Fruit fly (Drosophila melanogaster) whole organism, embryonic: ENCODE measurements around the gene SMC3.

Experiments
- Bdp1 ChIP-seq: fragments of 200-800 bp; sonication (Bioruptor generic); optimal IDR thresholded peaks from 3 replicates; lab custom pipeline; 2016; ENCODE audit warnings: missing biosample characterization, missing genetic modification characterization
- CG10321 ChIP-seq: fragments of 200-800 bp; sonication (Bioruptor generic); IDR thresholded peaks from 2 replicates; pipeline ENCODE4 v1.3.6; 2022; ENCODE audit warnings: missing biosample characterization, missing genetic modification characterization
- CG10543 ChIP-seq: fragments of 200-800 bp; sonication (Bioruptor generic); optimal IDR thresholded peaks from 3 replicates; lab custom pipeline; 2017; ENCODE audit warnings: missing biosample characterization, mild to moderate bottlenecking, missing genetic modification characterization, moderate library complexity
- CG10565 ChIP-seq: fragments of 200-800 bp; sonication (Bioruptor generic); optimal IDR thresholded peaks from 3 replicates; lab custom pipeline; 2016; ENCODE audit warnings: missing biosample characterization, mild to moderate bottlenecking, missing genetic modification characterization
- CG11093 ChIP-seq: fragments of 200-800 bp; sonication (Bioruptor generic); IDR thresholded peaks from 3 replicates; pipeline ENCODE4 v1.3.6; 2022; ENCODE audit warnings: missing biosample characterization, missing genetic modification characterization
- CG11398 ChIP-seq: fragments of 200-800 bp; sonication (Bioruptor generic); optimal IDR thresholded peaks from 2 replicates; lab custom pipeline; 2016; ENCODE audit warnings: missing biosample characterization, missing genetic modification characterization
- CG12659 ChIP-seq: fragments of 200-800 bp; sonication (Bioruptor generic); optimal IDR thresholded peaks from 3 replicates; lab custom pipeline; 2017; ENCODE audit warnings: mild to moderate bottlenecking, missing biosample characterization, missing genetic modification reagents, missing genetic modification characterization
- CG13287 ChIP-seq: fragments of 200-800 bp; sonication (Bioruptor generic); IDR thresholded peaks from 2 replicates; pipeline ENCODE4 v1.3.6; 2022; ENCODE audit warnings: missing biosample characterization, missing genetic modification characterization; ENCODE audit not compliant: partially characterized antibody
- CG14860 ChIP-seq: fragments of 200-800 bp; sonication (Bioruptor generic); IDR thresholded peaks from 3 replicates; pipeline ENCODE4 v1.3.6; 2022; ENCODE audit warnings: missing biosample characterization, missing genetic modification characterization; ENCODE audit not compliant: partially characterized antibody
- CG17385 ChIP-seq: fragments of 200-800 bp; sonication (Bioruptor generic); optimal IDR thresholded peaks from 3 replicates; lab custom pipeline; 2018; ENCODE audit warnings: missing biosample characterization, mild to moderate bottlenecking, missing genetic modification characterization
- CG17568 ChIP-seq: fragments of 200-800 bp; sonication (Bioruptor generic); optimal IDR thresholded peaks from 2 replicates; lab custom pipeline; 2018; ENCODE audit warnings: missing biosample characterization, mild to moderate bottlenecking, missing genetic modification characterization, moderate library complexity
- CG17612 ChIP-seq: fragments of 200-800 bp; sonication (Bioruptor generic); IDR thresholded peaks from 2 replicates; pipeline ENCODE4 v1.3.6; 2022; ENCODE audit warnings: missing biosample characterization, missing genetic modification characterization
- CG2129 ChIP-seq: fragments of 200-800 bp; sonication (Bioruptor generic); IDR thresholded peaks from 2 replicates; pipeline ENCODE4 v1.3.6; 2022; ENCODE audit warnings: missing biosample characterization, missing genetic modification characterization; ENCODE audit not compliant: partially characterized antibody
- CG3281 ChIP-seq: fragments of 200-800 bp; sonication (Bioruptor generic); optimal IDR thresholded peaks from 3 replicates; lab custom pipeline; 2017; ENCODE audit warnings: missing biosample characterization, mild to moderate bottlenecking, missing genetic modification characterization
- CG4282 ChIP-seq: fragments of 200-800 bp; sonication (Bioruptor generic); optimal IDR thresholded peaks from 2 replicates; lab custom pipeline; 2016; ENCODE audit warnings: missing biosample characterization, missing genetic modification characterization
- CG4707 ChIP-seq: fragments of 200-800 bp; sonication (Bioruptor generic); optimal IDR thresholded peaks from 2 replicates; lab custom pipeline; 2018; ENCODE audit warnings: missing biosample characterization, mild to moderate bottlenecking, missing genetic modification characterization, moderate library complexity
- CG4820 ChIP-seq: fragments of 200-800 bp; sonication (Bioruptor generic); optimal IDR thresholded peaks from 3 replicates; lab custom pipeline; 2016; ENCODE audit warnings: missing biosample characterization, missing genetic modification characterization
- CG5953 ChIP-seq: fragments of 200-800 bp; sonication (Bioruptor generic); IDR thresholded peaks from 2 replicates; pipeline ENCODE4 v1.3.6; 2022; ENCODE audit warnings: missing biosample characterization, missing genetic modification characterization
- CG6272 ChIP-seq: fragments of 200-800 bp; sonication (Bioruptor generic); IDR thresholded peaks from 2 replicates; pipeline ENCODE4 v1.3.6; 2022; ENCODE audit warnings: missing biosample characterization, missing genetic modification characterization
- CG7987 ChIP-seq: fragments of 200-800 bp; sonication (Bioruptor generic); optimal IDR thresholded peaks from 2 replicates; lab custom pipeline; 2018; ENCODE audit warnings: missing biosample characterization, mild to moderate bottlenecking, missing genetic modification characterization, moderate library complexity
- CG9932 ChIP-seq: fragments of 200-800 bp; sonication (Bioruptor generic); IDR thresholded peaks from 2 replicates; pipeline ENCODE4 v1.3.6; 2022; ENCODE audit warnings: missing biosample characterization, missing genetic modification characterization
- Dad ChIP-seq: fragments of 200-800 bp; sonication (Bioruptor generic); optimal IDR thresholded peaks from 3 replicates; lab custom pipeline; 2016; ENCODE audit warnings: missing biosample characterization, missing genetic modification characterization
- Dfd ChIP-seq, 2 experiments: fragments of >200 bp; optimal IDR thresholded peaks; 2 replicates each; lab custom pipeline; 2017; ENCODE audit warnings: missing biosample characterization in 2 of 2, missing genetic modification characterization in 2 of 2
- Dll ChIP-seq: fragments of 200-800 bp; sonication (Bioruptor generic); IDR thresholded peaks from 4 replicates; pipeline ENCODE4 v1.3.6; 2022; ENCODE audit warnings: missing biosample characterization, missing genetic modification characterization; ENCODE audit not compliant: partially characterized antibody
- Ets65A ChIP-seq: fragments of 200-800 bp; sonication (Bioruptor generic); peaks from one replicate; lab custom pipeline; 2016; ENCODE audit warnings: missing biosample characterization, missing genetic modification characterization
- NFAT ChIP-seq: fragments of 200-800 bp; sonication (Bioruptor generic); IDR thresholded peaks from 2 replicates; pipeline ENCODE4 v1.3.6; 2022; ENCODE audit warnings: missing biosample characterization, missing genetic modification characterization
- Opbp ChIP-seq: fragments of 200-800 bp; sonication (Bioruptor generic); IDR thresholded peaks from 3 replicates; pipeline ENCODE4 v1.3.6; 2022; ENCODE audit warnings: missing biosample characterization, missing genetic modification characterization; ENCODE audit not compliant: partially characterized antibody
- Pdp1 ChIP-seq, 2 experiments: fragments of 200-800 bp; sonication (Bioruptor generic); optimal IDR thresholded peaks; 3 replicates each; lab custom pipeline; 2016; ENCODE audit warnings: missing biosample characterization in 2 of 2, missing genetic modification characterization in 2 of 2, mild to moderate bottlenecking in 1 of 2, moderate library complexity in 1 of 2
- Rfx ChIP-seq: fragments of 200-800 bp; sonication (Bioruptor generic); IDR thresholded peaks from 2 replicates; pipeline ENCODE4 v1.3.6; 2022; ENCODE audit warnings: missing biosample characterization, missing genetic modification characterization
- Stat92E ChIP-seq, 3 experiments: fragments of >200 bp in 2 of 3; fragments of 200-800 bp in 1 of 3; sonication (Bioruptor generic) in 1 of 3; optimal IDR thresholded peaks; 2 replicates each; lab custom pipeline; 2017 to 2019; ENCODE audit warnings: missing biosample characterization in 3 of 3, missing genetic modification characterization in 3 of 3, mild to moderate bottlenecking in 1 of 3, moderate library complexity in 1 of 3
- Xbp1 ChIP-seq: fragments of 200-800 bp; sonication (Bioruptor generic); optimal IDR thresholded peaks from 3 replicates; lab custom pipeline; 2016; ENCODE audit warnings: missing biosample characterization, mild to moderate bottlenecking, missing genetic modification characterization
- abd-A ChIP-seq: fragments of 200-800 bp; sonication (Bioruptor generic); optimal IDR thresholded peaks from 3 replicates; lab custom pipeline; 2019; ENCODE audit warnings: missing biosample characterization, mild to moderate bottlenecking, missing genetic modification characterization, moderate library complexity
- ap ChIP-seq: fragments of 200-800 bp; sonication (Bioruptor generic); IDR thresholded peaks from 2 replicates; pipeline ENCODE4 v1.3.6; 2022; ENCODE audit warnings: missing biosample characterization, missing genetic modification characterization
- ato ChIP-seq: fragments of 200-800 bp; sonication (Bioruptor generic); IDR thresholded peaks from 2 replicates; pipeline ENCODE4 v1.3.6; 2022; ENCODE audit warnings: missing biosample characterization, missing genetic modification characterization; ENCODE audit not compliant: partially characterized antibody
- bowl ChIP-seq: fragments of 200-800 bp; sonication (Bioruptor generic); IDR thresholded peaks from 2 replicates; pipeline ENCODE4 v1.3.6; 2022; ENCODE audit warnings: missing biosample characterization, missing genetic modification characterization
- chinmo ChIP-seq: fragments of 200-800 bp; sonication (Bioruptor generic); IDR thresholded peaks from 4 replicates; pipeline ENCODE4 v1.3.6; 2022; ENCODE audit warnings: missing biosample characterization, missing genetic modification characterization; ENCODE audit not compliant: partially characterized antibody
- chm ChIP-seq: fragments of 200-800 bp; sonication (Bioruptor generic); IDR thresholded peaks from 2 replicates; pipeline ENCODE4 v1.3.6; 2022; ENCODE audit warnings: missing biosample characterization, missing genetic modification characterization
- ci ChIP-seq: fragments of 200-800 bp; sonication (Bioruptor generic); IDR thresholded peaks from 3 replicates; pipeline ENCODE4 v1.3.6; 2022; ENCODE audit warnings: missing biosample characterization, missing genetic modification characterization
- corto ChIP-seq: fragments of 200-800 bp; sonication (Bioruptor generic); optimal IDR thresholded peaks from 2 replicates; lab custom pipeline; 2016; ENCODE audit warnings: missing biosample characterization, mild to moderate bottlenecking, missing genetic modification characterization, moderate library complexity
- crol ChIP-seq: fragments of 200-800 bp; sonication (Bioruptor generic); IDR thresholded peaks from 2 replicates; pipeline ENCODE4 v1.3.6; 2022; ENCODE audit warnings: missing biosample characterization, missing genetic modification characterization
- cwo ChIP-seq: fragments of 200-800 bp; sonication (Bioruptor generic); optimal IDR thresholded peaks from 3 replicates; lab custom pipeline; 2017; ENCODE audit warnings: missing biosample characterization, missing genetic modification characterization, mild to moderate bottlenecking, moderate library complexity, missing genetic modification reagents
- en ChIP-seq: fragments of 200-800 bp; sonication (Bioruptor generic); optimal IDR thresholded peaks from 2 replicates; lab custom pipeline; 2016; ENCODE audit warnings: missing biosample characterization, missing genetic modification characterization
- eyg ChIP-seq: fragments of 200-800 bp; sonication (Bioruptor generic); optimal IDR thresholded peaks from 3 replicates; lab custom pipeline; 2016; ENCODE audit warnings: missing biosample characterization, missing genetic modification characterization
- gce ChIP-seq: fragments of 200-800 bp; sonication (Bioruptor generic); IDR thresholded peaks from 3 replicates; pipeline ENCODE4 v1.3.6; 2022; ENCODE audit warnings: missing biosample characterization, missing genetic modification characterization
- grau ChIP-seq: fragments of 200-800 bp; optimal IDR thresholded peaks from 3 replicates; lab custom pipeline; 2019; ENCODE audit warnings: missing biosample characterization, mild to moderate bottlenecking, missing genetic modification characterization, moderate library complexity
- her ChIP-seq: fragments of 200-800 bp; sonication (Bioruptor generic); optimal IDR thresholded peaks from 2 replicates; lab custom pipeline; 2016; ENCODE audit warnings: missing biosample characterization, missing genetic modification characterization
- nerfin-1 ChIP-seq: fragments of 200-800 bp; sonication (Bioruptor generic); optimal IDR thresholded peaks from 3 replicates; lab custom pipeline; 2019; ENCODE audit warnings: missing biosample characterization, mild to moderate bottlenecking, missing genetic modification characterization, moderate library complexity
- nmo ChIP-seq: fragments of 200-800 bp; sonication (Bioruptor generic); optimal IDR thresholded peaks from 2 replicates; lab custom pipeline; 2018; ENCODE audit warnings: missing biosample characterization, mild to moderate bottlenecking, missing genetic modification characterization, moderate library complexity
- odd ChIP-seq: fragments of 200-800 bp; sonication (Bioruptor generic); optimal IDR thresholded peaks from 2 replicates; lab custom pipeline; 2017; ENCODE audit warnings: missing biosample characterization, mild to moderate bottlenecking, missing genetic modification characterization
- ranshi ChIP-seq: fragments of 200-800 bp; sonication (Bioruptor generic); IDR thresholded peaks from 2 replicates; pipeline ENCODE4 v1.3.6; 2022; ENCODE audit warnings: missing biosample characterization, missing genetic modification characterization
- run ChIP-seq: fragments of 200-800 bp; sonication (Bioruptor generic); optimal IDR thresholded peaks from 3 replicates; lab custom pipeline; 2018; ENCODE audit warnings: missing biosample characterization, mild to moderate bottlenecking, missing genetic modification characterization
- unc-4 ChIP-seq: fragments of 200-800 bp; sonication (Bioruptor generic); IDR thresholded peaks from 2 replicates; pipeline ENCODE4 v1.3.6; 2022; ENCODE audit warnings: missing biosample characterization, missing genetic modification characterization; ENCODE audit not compliant: partially characterized antibody

The SMC3 gene

DNA sequence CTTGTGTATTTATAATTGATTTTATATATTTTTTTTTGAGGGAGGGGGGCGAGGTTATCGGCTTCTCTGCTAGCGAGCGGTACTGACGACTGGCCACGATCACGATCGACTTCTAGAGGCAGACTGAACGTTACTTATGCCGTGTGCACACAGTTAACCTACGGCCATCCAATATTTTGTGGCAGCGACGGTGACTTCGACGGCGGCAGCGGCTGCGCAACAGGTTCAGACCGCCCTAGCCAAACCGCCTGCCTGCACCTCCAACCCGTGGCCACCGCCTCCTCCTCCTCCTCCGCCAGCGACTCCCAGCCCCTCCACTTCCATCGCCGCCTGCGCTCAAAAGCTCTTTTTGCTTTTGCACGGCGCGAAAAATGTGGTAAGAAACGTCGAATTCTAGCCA is 28.2 kb upstream of the SMC3 start, which contains the start of gene CG9782 (continued):
- no peak for TF ChIP-seq CG3281
- no peak for TF ChIP-seq Dad
- TF ChIP-seq CG10565 (GFP tag; lab: Kevin White, UChicago): no peak
- no peak for TF ChIP-seq Ets65A (GFP tag; lab: Kevin White, UChicago)
- no peak for TF ChIP-seq CG11093 (GFP tag; lab: Robert Waterston, UW)
- TF ChIP-seq CG17612 (GFP tag; lab: Robert Waterston, UW): no peak
- TF ChIP-seq corto (GFP tag; lab: Kevin White, UChicago): no peak
- peak; percentile 18; the same call in 1 of the 2 replicates for TF ChIP-seq CG13287 (GFP tag; lab: Robert Waterston, UW)
- TF ChIP-seq en (GFP tag; lab: Kevin White, UChicago): no peak
- 0 out of 2 replicates have a peak, but pooled peaks have one; percentile 16 for TF ChIP-seq unc-4 (GFP tag; lab: Robert Waterston, UW)
- no peak for TF ChIP-seq CG2129
- no peak for TF ChIP-seq nerfin-1 (tag; lab: Kevin White, UChicago)
- no peak for TF ChIP-seq CG10543 (GFP tag; lab: Kevin White, UChicago)
- TF ChIP-seq Rfx (GFP tag; lab: Robert Waterston, UW): 0 out of 2 replicates have a peak, but pooled peaks have one; percentile 21
- TF ChIP-seq NFAT (GFP tag; lab: Robert Waterston, UW): no peak
- TF ChIP-seq bowl (GFP tag; lab: Robert Waterston, UW): no peak
- TF ChIP-seq CG9932: 0 out of 2 replicates have a peak, but pooled peaks have one; percentile 19
- TF ChIP-seq nmo: no peak
- TF ChIP-seq odd: no peak
- TF ChIP-seq run (tag; lab: Kevin White, UChicago): no peak
- TF ChIP-seq CG14860 (GFP tag; lab: Robert Waterston, UW): no peak
- TF ChIP-seq ranshi (GFP tag; lab: Robert Waterston, UW): no peak
- TF ChIP-seq chm: no peak
- TF ChIP-seq CG12659 (GFP tag; lab: Kevin White, UChicago): no peak
- TF ChIP-seq ap: no peak
- TF ChIP-seq Xbp1 (GFP tag; lab: Kevin White, UChicago): no peak
- peak; percentile 0 for TF ChIP-seq cwo (GFP tag; lab: Kevin White, UChicago)
- no peak for TF ChIP-seq CG10321 (GFP tag; lab: Robert Waterston, UW)
- no peak for TF ChIP-seq gce (GFP tag; lab: Robert Waterston, UW)
- TF ChIP-seq Dfd (GFP tag; optimal IDR thresholded peaks at IDR 0.05; lab: Kevin White, UChicago): no peak
- peak; percentile 51; the same call in 2 of the 3 replicates for TF ChIP-seq ci (GFP tag; lab: Robert Waterston, UW)
- peak; percentile 19 for TF ChIP-seq abd-A
- no peak for TF ChIP-seq Dll (GFP tag; lab: Robert Waterston, UW)
- no peak for TF ChIP-seq CG4820
- TF ChIP-seq crol: peak; percentile 84
- no peak for TF ChIP-seq CG4282
- TF ChIP-seq Bdp1 (GFP tag; lab: Kevin White, UChicago): no peak
- no peak for TF ChIP-seq CG11398 (GFP tag; lab: Kevin White, UChicago)
- TF ChIP-seq ato (GFP tag; lab: Robert Waterston, UW): no peak
- no peak for TF ChIP-seq CG17385 (GFP tag; lab: Kevin White, UChicago)
- TF ChIP-seq, all 482 proteins: peak for 24

DNA sequence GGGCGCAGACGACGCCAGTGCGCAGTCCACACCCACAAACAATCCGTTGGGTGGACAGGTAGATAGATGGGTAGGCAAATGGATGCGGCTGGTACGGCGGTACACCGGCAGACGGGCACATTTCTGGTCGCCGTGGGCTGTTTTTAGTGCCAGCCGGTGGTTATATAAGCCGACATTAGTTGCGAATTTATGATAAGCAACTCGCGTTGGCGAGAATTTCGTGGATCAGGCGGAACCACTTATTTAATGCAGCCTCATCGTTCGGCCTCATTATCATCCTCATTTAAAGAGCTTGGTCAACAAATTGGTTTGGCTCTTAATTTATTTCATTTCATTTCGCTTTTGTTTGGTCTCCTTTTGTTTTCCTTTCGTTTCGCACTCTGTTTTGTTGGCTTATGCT is 25.5 kb upstream of the SMC3 start:
- TF ChIP-seq CG17568 (GFP tag; lab: Kevin White, UChicago) (no peak), CG7987 (no peak), CG4707 (GFP tag; lab: Kevin White, UChicago) (no peak), Pdp1 (GFP tag; optimal IDR thresholded peaks at IDR 0.05; lab: Kevin White, UChicago) (peak in 1 of 2 experiments; percentile 53), grau (tag; lab: Kevin White, UChicago) (no peak), chinmo (GFP tag; lab: Robert Waterston, UW) (0 out of 4 replicates have a peak, but pooled peaks have one; percentile 51), CG6272 (GFP tag; lab: Robert Waterston, UW) (no peak), Stat92E (GFP tag; optimal IDR thresholded peaks at IDR 0.05; lab: Kevin White, UChicago) (no peak), CG5953 (GFP tag; lab: Robert Waterston, UW) (no peak), her (GFP tag; lab: Kevin White, UChicago) (no peak), eyg (GFP tag; lab: Kevin White, UChicago) (no peak), Opbp (no peak)
